Worm (Caenorhabditis elegans) whole organism, midembryonic: ENCODE results near the gene arid-1.

Source experiments
- T22C8.4 ChIP-seq: fragments of 200-800 bp; sonication (Bioruptor generic); IDR thresholded peaks from 2 replicates; pipeline ENCODE4 v1.3.6; 2022; ENCODE audit warnings: missing genetic modification characterization, missing compliant biosample characterization
- cog-1 ChIP-seq: sonication (generic microtip); optimal IDR thresholded peaks from 2 replicates; lab custom pipeline; 2016; ENCODE audit warnings: missing genetic modification characterization, missing compliant biosample characterization
- klf-2 ChIP-seq: fragments of 200-800 bp; sonication (Bioruptor generic); conservative IDR thresholded peaks from 2 replicates; pipeline ENCODE4 v1.3.6; 2022; ENCODE audit warnings: missing genetic modification reagents, missing genetic modification characterization, missing compliant biosample characterization
- tab-1 ChIP-seq: fragments of 200-800 bp; sonication (Bioruptor generic); IDR thresholded peaks from 2 replicates; pipeline ENCODE4 v1.3.6; 2022; ENCODE audit warnings: missing genetic modification characterization, missing compliant biosample characterization
- ztf-23 ChIP-seq: fragments of 200-800 bp; sonication (Bioruptor generic); IDR thresholded peaks from 2 replicates; pipeline ENCODE4 v1.3.6; 2022; ENCODE audit warnings: missing genetic modification reagents, missing genetic modification characterization, missing compliant biosample characterization

DNA sequence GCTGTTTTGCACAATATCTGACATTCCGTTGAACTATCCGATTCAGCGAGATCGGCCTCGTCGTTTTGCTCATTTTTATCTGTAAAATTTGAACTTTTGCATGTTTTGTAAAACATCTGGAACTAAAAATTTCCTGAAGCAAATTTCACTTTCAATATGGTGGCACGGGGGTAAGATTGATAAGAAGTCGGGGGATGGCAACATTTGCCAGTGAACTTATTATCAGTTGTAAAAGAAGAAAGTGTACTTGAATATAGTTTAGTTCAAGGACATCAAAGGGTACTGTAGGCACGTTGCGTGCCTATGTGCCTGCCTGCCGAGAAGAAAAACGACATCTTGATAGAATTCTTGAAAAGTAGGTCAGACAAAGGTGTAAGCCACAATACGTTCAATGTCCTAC lies 34.7 kb upstream of the arid-1 start, which contains the start of gene W03F9.4:
- no peak for TF ChIP-seq cog-1 (tag; lab: Kevin White, UChicago)
- TF ChIP-seq tab-1 (GFP tag; lab: Robert Waterston, UW): no peak
- TF ChIP-seq klf-2 (GFP tag; lab: Robert Waterston, UW): no peak
- no peak for TF ChIP-seq ztf-23 (GFP tag; lab: Robert Waterston, UW)
- TF ChIP-seq T22C8.4 (GFP tag; lab: Robert Waterston, UW): no peak
